Fruit fly (Drosophila melanogaster) whole organism, prepupa: ENCODE results near the gene CG6066.

Experiments
- Blimp-1 ChIP-seq: fragments of 200-800 bp; sonication (Bioruptor generic); optimal IDR thresholded peaks from 3 replicates; lab custom pipeline; 2017; ENCODE audit warnings: missing biosample characterization, missing genetic modification characterization, mild to moderate bottlenecking, moderate library complexity, missing genetic modification reagents
- CG10669 ChIP-seq: fragments of 200-800 bp; sonication (Bioruptor generic); optimal IDR thresholded peaks from 3 replicates; lab custom pipeline; 2018; ENCODE audit warnings: missing biosample characterization, mild to moderate bottlenecking, missing genetic modification characterization, moderate library complexity
- CG11294 ChIP-seq: fragments of 200-800 bp; sonication (Bioruptor generic); IDR thresholded peaks from 2 replicates; pipeline ENCODE4 v1.3.6; 2022; ENCODE audit warnings: missing biosample characterization, missing genetic modification characterization
- CG11762 ChIP-seq: fragments of 200-800 bp; sonication (Bioruptor generic); optimal IDR thresholded peaks from 3 replicates; lab custom pipeline; 2016; ENCODE audit warnings: missing biosample characterization, missing genetic modification characterization; ENCODE audit not compliant: insufficient read depth
- CG11902 ChIP-seq: fragments of 200-800 bp; sonication (Bioruptor generic); optimal IDR thresholded peaks from 3 replicates; lab custom pipeline; 2016; ENCODE audit warnings: missing biosample characterization, missing genetic modification characterization
- CG15336 ChIP-seq: fragments of 200-800 bp; sonication (Bioruptor generic); IDR thresholded peaks from 2 replicates; pipeline ENCODE4 v1.3.6; 2022; ENCODE audit warnings: missing biosample characterization, missing genetic modification characterization
- CG1621 ChIP-seq: fragments of 200-800 bp; sonication (Bioruptor generic); optimal IDR thresholded peaks from 3 replicates; lab custom pipeline; 2018; ENCODE audit warnings: missing biosample characterization, mild to moderate bottlenecking, missing genetic modification characterization
- CG16779 ChIP-seq: fragments of 200-800 bp; sonication (Bioruptor generic); optimal IDR thresholded peaks from 3 replicates; lab custom pipeline; 2017; ENCODE audit warnings: missing biosample characterization, mild to moderate bottlenecking, missing genetic modification characterization
- CG3032 ChIP-seq: fragments of 200-800 bp; optimal IDR thresholded peaks from 2 replicates; lab custom pipeline; 2019; ENCODE audit warnings: missing biosample characterization, mild to moderate bottlenecking, missing genetic modification characterization, moderate library complexity
- CG31627 ChIP-seq: fragments of 200-800 bp; sonication (Bioruptor generic); optimal IDR thresholded peaks from 3 replicates; lab custom pipeline; 2016; ENCODE audit warnings: missing biosample characterization, missing genetic modification characterization
- CG32006 ChIP-seq: fragments of 200-800 bp; sonication (Bioruptor generic); optimal IDR thresholded peaks from 3 replicates; lab custom pipeline; 2017; ENCODE audit warnings: missing biosample characterization, mild to moderate bottlenecking, missing genetic modification characterization
- CG34406 ChIP-seq: fragments of 200-800 bp; sonication (Bioruptor generic); optimal IDR thresholded peaks from 3 replicates; lab custom pipeline; 2016; ENCODE audit warnings: missing biosample characterization, missing genetic modification characterization
- CG3919 ChIP-seq: fragments of 200-800 bp; sonication (Bioruptor generic); optimal IDR thresholded peaks from 3 replicates; lab custom pipeline; 2016; ENCODE audit warnings: missing biosample characterization, missing genetic modification characterization
- CG6163 ChIP-seq: fragments of 200-800 bp; sonication (Bioruptor generic); IDR thresholded peaks from 3 replicates; pipeline ENCODE4 v1.3.6; 2022; ENCODE audit warnings: missing biosample characterization, missing genetic modification characterization
- CG6276 ChIP-seq: fragments of 200-800 bp; sonication (Bioruptor generic); optimal IDR thresholded peaks from 2 replicates; lab custom pipeline; 2017; ENCODE audit warnings: missing biosample characterization, mild to moderate bottlenecking, missing genetic modification characterization
- CG6808 ChIP-seq: fragments of 200-800 bp; sonication (Bioruptor generic); optimal IDR thresholded peaks from 3 replicates; lab custom pipeline; 2017; ENCODE audit warnings: missing biosample characterization, missing genetic modification characterization, mild to moderate bottlenecking, moderate library complexity, missing genetic modification reagents
- CG6854 ChIP-seq: fragments of 200-800 bp; sonication (Bioruptor generic); optimal IDR thresholded peaks from 2 replicates; lab custom pipeline; 2017; ENCODE audit warnings: missing biosample characterization, mild to moderate bottlenecking, missing genetic modification characterization
- CG7368 ChIP-seq: fragments of 200-800 bp; sonication (Bioruptor generic); optimal IDR thresholded peaks from 3 replicates; lab custom pipeline; 2016; ENCODE audit warnings: missing biosample characterization, missing genetic modification characterization
- CG8119 ChIP-seq: fragments of 200-800 bp; sonication (Bioruptor generic); IDR thresholded peaks from 3 replicates; pipeline ENCODE4 v1.3.6; 2022; ENCODE audit warnings: missing biosample characterization, missing genetic modification characterization
- CG8319 ChIP-seq: fragments of 200-800 bp; sonication (Bioruptor generic); optimal IDR thresholded peaks from 3 replicates; lab custom pipeline; 2016; ENCODE audit warnings: missing biosample characterization, missing genetic modification characterization
- CG9139 ChIP-seq: fragments of 200-800 bp; sonication (Bioruptor generic); optimal IDR thresholded peaks from 3 replicates; lab custom pipeline; 2017; ENCODE audit warnings: missing biosample characterization, mild to moderate bottlenecking, missing genetic modification characterization
- Eip75B ChIP-seq: fragments of 200-800 bp; sonication (Bioruptor generic); optimal IDR thresholded peaks from 3 replicates; lab custom pipeline; 2016; ENCODE audit warnings: missing biosample characterization, missing genetic modification characterization
- Eip78C ChIP-seq: fragments of 200-800 bp; sonication (Bioruptor generic); peaks from one replicate; lab custom pipeline; 2016; ENCODE audit warnings: missing biosample characterization, missing genetic modification characterization
- Ets21C ChIP-seq: fragments of 200-800 bp; sonication (Bioruptor generic); optimal IDR thresholded peaks from 3 replicates; lab custom pipeline; 2016; ENCODE audit warnings: missing biosample characterization, missing genetic modification characterization
- Ets96B ChIP-seq: fragments of 200-800 bp; optimal IDR thresholded peaks from 2 replicates; lab custom pipeline; 2019; ENCODE audit warnings: missing biosample characterization, mild to moderate bottlenecking, missing genetic modification characterization, moderate library complexity
- Gug ChIP-seq: fragments of 200-800 bp; sonication (Bioruptor generic); IDR thresholded peaks from 2 replicates; pipeline ENCODE4 v1.3.6; 2022; ENCODE audit warnings: missing biosample characterization, missing genetic modification characterization
- Hr38 ChIP-seq: sonication (Bioruptor generic); optimal IDR thresholded peaks from 2 replicates; lab custom pipeline; 2016; ENCODE audit warnings: missing biosample characterization, missing genetic modification characterization
- Hr39 ChIP-seq: fragments of 200-800 bp; sonication (Bioruptor generic); optimal IDR thresholded peaks from 2 replicates; lab custom pipeline; 2016; ENCODE audit warnings: missing biosample characterization, missing genetic modification characterization
- Hr4 ChIP-seq: fragments of 200-800 bp; sonication (Bioruptor generic); optimal IDR thresholded peaks from 3 replicates; lab custom pipeline; 2016; ENCODE audit warnings: missing biosample characterization, missing genetic modification characterization
- Met ChIP-seq: fragments of 200-800 bp; sonication (Bioruptor generic); optimal IDR thresholded peaks from 3 replicates; lab custom pipeline; 2016; ENCODE audit warnings: missing biosample characterization, missing genetic modification characterization
- OdsH ChIP-seq: fragments of 200-800 bp; sonication (Bioruptor generic); optimal IDR thresholded peaks from 3 replicates; lab custom pipeline; 2016; ENCODE audit warnings: missing biosample characterization, missing genetic modification characterization
- Smox ChIP-seq: fragments of 200-800 bp; sonication (Bioruptor generic); optimal IDR thresholded peaks from 3 replicates; lab custom pipeline; 2016; ENCODE audit warnings: missing biosample characterization, missing genetic modification characterization
- Sox102F ChIP-seq: fragments of 200-800 bp; sonication (Bioruptor generic); optimal IDR thresholded peaks from 2 replicates; lab custom pipeline; 2016; ENCODE audit warnings: missing biosample characterization, mild to moderate bottlenecking, missing genetic modification characterization
- Sox14 ChIP-seq: fragments of 200-800 bp; sonication (Bioruptor generic); optimal IDR thresholded peaks from 3 replicates; lab custom pipeline; 2016; ENCODE audit warnings: missing biosample characterization, missing genetic modification characterization
- Sox15 ChIP-seq: fragments of 200-800 bp; sonication (Bioruptor generic); optimal IDR thresholded peaks from 3 replicates; lab custom pipeline; 2016; ENCODE audit warnings: missing biosample characterization, missing genetic modification characterization
- achi ChIP-seq: fragments of 200-800 bp; sonication (Bioruptor generic); optimal IDR thresholded peaks from 3 replicates; lab custom pipeline; 2016; ENCODE audit warnings: missing biosample characterization, missing genetic modification characterization
- acj6 ChIP-seq: fragments of 200-800 bp; sonication (Bioruptor generic); optimal IDR thresholded peaks from 3 replicates; lab custom pipeline; 2016; ENCODE audit warnings: missing biosample characterization, missing genetic modification characterization
- cyc ChIP-seq: fragments of 200-800 bp; sonication (Bioruptor generic); optimal IDR thresholded peaks from 3 replicates; lab custom pipeline; 2016; ENCODE audit warnings: missing biosample characterization, missing genetic modification characterization
- dac ChIP-seq: fragments of 200-800 bp; sonication (Bioruptor generic); optimal IDR thresholded peaks from 2 replicates; lab custom pipeline; 2017; ENCODE audit warnings: missing biosample characterization, mild to moderate bottlenecking, missing genetic modification characterization
- dsx ChIP-seq: fragments of 200-800 bp; optimal IDR thresholded peaks from 3 replicates; lab custom pipeline; 2019; ENCODE audit warnings: missing biosample characterization, mild to moderate bottlenecking, missing genetic modification characterization, moderate library complexity; ENCODE audit not compliant: poor library complexity, severe bottlenecking
- eg ChIP-seq: fragments of 200-800 bp; sonication (Bioruptor generic); IDR thresholded peaks from 3 replicates; pipeline ENCODE4 v1.3.6; 2022; ENCODE audit warnings: missing biosample characterization, missing genetic modification characterization
- esn ChIP-seq: fragments of 200-800 bp; sonication (Bioruptor generic); optimal IDR thresholded peaks from 2 replicates; lab custom pipeline; 2016; ENCODE audit warnings: missing biosample characterization, mild to moderate bottlenecking, missing genetic modification characterization, moderate library complexity
- fd59A ChIP-seq: fragments of 200-800 bp; sonication (Bioruptor generic); optimal IDR thresholded peaks from 2 replicates; lab custom pipeline; 2017; ENCODE audit warnings: missing biosample characterization, mild to moderate bottlenecking, missing genetic modification characterization, missing genetic modification reagents
- fkh ChIP-seq: fragments of 200-800 bp; sonication (Bioruptor generic); optimal IDR thresholded peaks from 3 replicates; lab custom pipeline; 2017; ENCODE audit warnings: missing biosample characterization, mild to moderate bottlenecking, missing genetic modification characterization, moderate library complexity
- lz ChIP-seq: fragments of 200-800 bp; sonication (Bioruptor generic); optimal IDR thresholded peaks from 3 replicates; lab custom pipeline; 2016; ENCODE audit warnings: missing biosample characterization, missing genetic modification characterization
- net ChIP-seq: fragments of 200-800 bp; sonication (Bioruptor generic); optimal IDR thresholded peaks from 3 replicates; lab custom pipeline; 2016; ENCODE audit warnings: missing biosample characterization, missing genetic modification characterization
- pdm3 ChIP-seq: fragments of 200-800 bp; sonication (Bioruptor generic); optimal IDR thresholded peaks from 3 replicates; lab custom pipeline; 2016; ENCODE audit warnings: missing biosample characterization, missing genetic modification characterization
- salr ChIP-seq, 2 experiments: fragments of 200-800 bp; sonication (Bioruptor generic); optimal IDR thresholded peaks; 3 replicates each; lab custom pipeline; 2016 to 2018; ENCODE audit warnings: missing biosample characterization in 2 of 2, missing genetic modification characterization in 2 of 2, mild to moderate bottlenecking in 1 of 2
- spab ChIP-seq: fragments of 200-800 bp; sonication (Bioruptor generic); optimal IDR thresholded peaks from 2 replicates; lab custom pipeline; 2017; ENCODE audit warnings: missing biosample characterization, mild to moderate bottlenecking, missing genetic modification characterization, missing genetic modification reagents
- ss ChIP-seq, 2 experiments: fragments of 200-800 bp; sonication (Bioruptor generic); optimal IDR thresholded peaks; 2 replicates in 1 of 2; 3 replicates in 1 of 2; lab custom pipeline; 2017 to 2018; ENCODE audit warnings: mild to moderate bottlenecking in 2 of 2, missing biosample characterization in 2 of 2, missing genetic modification characterization in 2 of 2, moderate library complexity in 1 of 2
- svp ChIP-seq: fragments of 200-800 bp; sonication (Bioruptor generic); peaks from one replicate; lab custom pipeline; 2016; ENCODE audit warnings: missing biosample characterization, missing genetic modification characterization
- topi ChIP-seq: fragments of 200-800 bp; sonication (Bioruptor generic); optimal IDR thresholded peaks from 3 replicates; lab custom pipeline; 2016; ENCODE audit warnings: missing biosample characterization, missing genetic modification characterization

Gene CG6066

dm6 chr3R:27069201-27069600, 47.3 kb downstream of the CG6066 start:
- peak; percentile 57 for TF ChIP-seq dsx
- no peak for TF ChIP-seq salr (GFP tag; optimal IDR thresholded peaks at IDR 0.05; lab: Kevin White, UChicago)
- TF ChIP-seq Gug: no peak
- TF ChIP-seq achi (GFP tag; lab: Kevin White, UChicago): no peak
- peak; percentile 61 for TF ChIP-seq Eip78C (GFP tag; lab: Kevin White, UChicago)
- TF ChIP-seq CG3919 (GFP tag; lab: Kevin White, UChicago): no peak
- TF ChIP-seq CG34406 (GFP tag; lab: Kevin White, UChicago): no peak
- no peak for TF ChIP-seq CG32006 (GFP tag; lab: Kevin White, UChicago)
- TF ChIP-seq Hr4 (GFP tag; lab: Kevin White, UChicago): peak; percentile 3
- TF ChIP-seq Ets96B (tag; lab: Kevin White, UChicago): peak; percentile 56
- TF ChIP-seq CG11902 (GFP tag; lab: Kevin White, UChicago): no peak
- TF ChIP-seq Smox (GFP tag; lab: Kevin White, UChicago): no peak
- no peak for TF ChIP-seq OdsH (GFP tag; lab: Kevin White, UChicago)
- no peak for TF ChIP-seq svp (GFP tag; lab: Kevin White, UChicago)
- peak; percentile 56 for TF ChIP-seq spab (GFP tag; lab: Kevin White, UChicago)
- no peak for TF ChIP-seq net (GFP tag; lab: Kevin White, UChicago)
- TF ChIP-seq Blimp-1 (GFP tag; lab: Kevin White, UChicago): no peak
- TF ChIP-seq CG8319: no peak
- TF ChIP-seq CG16779: peak; percentile 26
- TF ChIP-seq CG6276 (GFP tag; lab: Kevin White, UChicago): peak; percentile 37
- TF ChIP-seq CG3032 (tag; lab: Kevin White, UChicago): no peak
- no peak for TF ChIP-seq topi (GFP tag; lab: Kevin White, UChicago)
- no peak for TF ChIP-seq lz
- TF ChIP-seq Eip75B (GFP tag; lab: Kevin White, UChicago): no peak
- TF ChIP-seq Hr38: no peak
- peak; percentile 73 for TF ChIP-seq fkh (GFP tag; lab: Kevin White, UChicago)
- peak; percentile 36 to 44 for TF ChIP-seq ss (GFP tag; optimal IDR thresholded peaks at IDR 0.05; lab: Kevin White, UChicago)
- no peak for TF ChIP-seq cyc
- TF ChIP-seq Sox102F (GFP tag; lab: Kevin White, UChicago): no peak
- TF ChIP-seq Met (GFP tag; lab: Kevin White, UChicago): no peak
- TF ChIP-seq CG1621 (tag; lab: Kevin White, UChicago): peak; percentile 38
- no peak for TF ChIP-seq dac (GFP tag; lab: Kevin White, UChicago)
- no peak for TF ChIP-seq Sox14
- TF ChIP-seq CG6163 (GFP tag; lab: Robert Waterston, UW): peak; percentile 76
- TF ChIP-seq CG10669 (GFP tag; lab: Kevin White, UChicago): no peak
- TF ChIP-seq Ets21C (GFP tag; lab: Kevin White, UChicago): no peak
- no peak for TF ChIP-seq CG31627
- TF ChIP-seq eg: peak; percentile 59; the same call in 2 of the 3 replicates
- TF ChIP-seq CG7368 (GFP tag; lab: Kevin White, UChicago): no peak
- TF ChIP-seq CG8119 (GFP tag; lab: Robert Waterston, UW): 0 out of 3 replicates have a peak, but pooled peaks have one; percentile 23
- no peak for TF ChIP-seq pdm3
- TF ChIP-seq CG11294 (GFP tag; lab: Robert Waterston, UW): no peak
- no peak for TF ChIP-seq fd59A (GFP tag; lab: Kevin White, UChicago)
- no peak for TF ChIP-seq CG6854 (GFP tag; lab: Kevin White, UChicago)
- no peak for TF ChIP-seq Sox15 (GFP tag; lab: Kevin White, UChicago)
- no peak for TF ChIP-seq esn
- no peak for TF ChIP-seq Hr39
- TF ChIP-seq acj6: no peak
- peak; percentile 63 for TF ChIP-seq CG6808 (GFP tag; lab: Kevin White, UChicago)
- TF ChIP-seq CG9139 (GFP tag; lab: Kevin White, UChicago): peak; percentile 13
- no peak; the same call in 1 of the 2 replicates for TF ChIP-seq CG15336
- TF ChIP-seq CG11762 (GFP tag; lab: Kevin White, UChicago): no peak
